Fruit fly (Drosophila melanogaster): ENCODE measurements around the gene CG17298.

CG17298 gene

dm6 chr3R:21254296-21254695 is 28.7 kb upstream of the CG17298 start:
- TF ChIP-seq Bgb (GFP tag; IDR thresholded peaks at IDR 0.05; ENCODE audit: partially characterized antibody) (no peak), CG16815 (GFP tag; optimal IDR thresholded peaks at IDR 0.05) (no peak), nmo (GFP tag; optimal IDR thresholded peaks at IDR 0.05) (no peak), CG4707 (GFP tag; optimal IDR thresholded peaks at IDR 0.05) (no peak), CG7786 (GFP tag; optimal IDR thresholded peaks at IDR 0.05) (no peak), ewg (GFP tag; optimal IDR thresholded peaks at IDR 0.05) (no peak), CG6654 (GFP tag; optimal IDR thresholded peaks at IDR 0.05) (no peak), CG18599 (GFP tag; optimal IDR thresholded peaks at IDR 0.05) (peak; percentile 27), Spps (tag; optimal IDR thresholded peaks at IDR 0.05) (no peak), CG18619 (GFP tag; optimal IDR thresholded peaks at IDR 0.05) (no peak), Myb (GFP tag; optimal IDR thresholded peaks at IDR 0.05) (no peak), vfl (GFP tag; optimal IDR thresholded peaks at IDR 0.05) (no peak), CG11504 (tag; optimal IDR thresholded peaks at IDR 0.05) (peak; percentile 2), CG2678 (tag; optimal IDR thresholded peaks at IDR 0.05) (peak; percentile 18), gem (tag; optimal IDR thresholded peaks at IDR 0.05) (peak; percentile 14), CG13287 (GFP tag; IDR thresholded peaks at IDR 0.05; ENCODE audit: partially characterized antibody) (no peak), sug (tag; optimal IDR thresholded peaks at IDR 0.05) (no peak)

dm6 chr3R:21260795-21261194 is 22.2 kb upstream of the CG17298 start:
- TF ChIP-seq scrt (GFP tag; optimal IDR thresholded peaks at IDR 0.05) (peak; percentile 47), mirr (GFP tag; optimal IDR thresholded peaks at IDR 0.05) (no peak), Awh (GFP tag; IDR thresholded peaks at IDR 0.05) (no peak), CG5180 (GFP tag; optimal IDR thresholded peaks at IDR 0.05) (no peak), cato (GFP tag; optimal IDR thresholded peaks at IDR 0.05; ENCODE audit: borderline replicate concordance) (no peak), E2f1 (GFP tag; IDR thresholded peaks at IDR 0.05) (no peak), D19A (tag; optimal IDR thresholded peaks at IDR 0.05) (no peak)

DNA sequence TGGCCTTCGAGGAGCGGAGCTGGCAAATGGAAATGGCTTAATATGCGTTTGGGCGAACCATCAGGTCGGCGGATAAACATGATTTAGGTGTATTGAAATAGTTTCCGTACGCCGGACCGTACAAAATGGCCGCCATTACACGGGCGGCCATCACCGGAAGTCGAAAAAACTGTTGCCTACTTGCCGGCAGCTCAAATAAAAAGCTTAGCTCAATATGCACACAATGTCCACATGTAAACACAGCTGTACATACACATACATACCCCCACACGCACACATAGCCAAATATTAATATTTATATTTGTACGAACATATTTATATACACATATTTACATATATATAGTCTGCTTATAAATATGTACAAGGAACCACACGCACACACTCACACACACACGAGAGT is 19.8 kb upstream of the CG17298 start:
- TF ChIP-seq sc (optimal IDR thresholded peaks at IDR 0.05): no peak
- TF ChIP-seq sc (GFP tag; optimal IDR thresholded peaks at IDR 0.05): peak; percentile 40
- TF ChIP-seq scrt (GFP tag; optimal IDR thresholded peaks at IDR 0.05): peak; percentile 15
- peak; percentile 38; the same call in 1 of the 2 replicates for TF ChIP-seq gsb (GFP tag; IDR thresholded peaks at IDR 0.05)
- peak; percentile 12 for TF ChIP-seq CG10979 (tag; optimal IDR thresholded peaks at IDR 0.05)
- TF ChIP-seq H15 (GFP tag; IDR thresholded peaks at IDR 0.05): 0 out of 3 replicates have a peak, but pooled peaks have one; percentile 54
- TF ChIP-seq Neu2 (GFP tag; optimal IDR thresholded peaks at IDR 0.05; ENCODE audit: borderline replicate concordance): no peak
- no peak for TF ChIP-seq Atf3 (GFP tag; optimal IDR thresholded peaks at IDR 0.05)
- no peak for TF ChIP-seq CG8944 (GFP tag; optimal IDR thresholded peaks at IDR 0.05)
- no peak for TF ChIP-seq HLH4C (GFP tag; IDR thresholded peaks at IDR 0.05; ENCODE audit: partially characterized antibody)
- TF ChIP-seq lov (optimal IDR thresholded peaks at IDR 0.05): no peak
- TF ChIP-seq lov (GFP tag; IDR thresholded peaks at IDR 0.05): peak; percentile 56; the same call in 2 of the 3 replicates
- peak; percentile 85 for TF ChIP-seq ci (GFP tag; IDR thresholded peaks at IDR 0.05)
- TF ChIP-seq CG1529 (GFP tag; optimal IDR thresholded peaks at IDR 0.05): peak; percentile 37
- peak; percentile 16 for TF ChIP-seq CG18599 (GFP tag; optimal IDR thresholded peaks at IDR 0.05)
- TF ChIP-seq bcd (GFP tag; optimal IDR thresholded peaks at IDR 0.05): peak; percentile 26
- peak; percentile 14 for TF ChIP-seq Camta (GFP tag; optimal IDR thresholded peaks at IDR 0.05)
- no peak for TF ChIP-seq grn (GFP tag; optimal IDR thresholded peaks at IDR 0.05)
- TF ChIP-seq CG2712 (tag; optimal IDR thresholded peaks at IDR 0.05): peak; percentile 4
- TF ChIP-seq CG15696 (tag; optimal IDR thresholded peaks at IDR 0.05): no peak
- TF ChIP-seq CG12744 (GFP tag; optimal IDR thresholded peaks at IDR 0.05): peak; percentile 60
- no peak; the same call in 2 of the 3 replicates for TF ChIP-seq Dbx (GFP tag; IDR thresholded peaks at IDR 0.05)
- no peak for TF ChIP-seq bbx (GFP tag; IDR thresholded peaks at IDR 0.05; ENCODE audit: partially characterized antibody)
- peak; percentile 43 for TF ChIP-seq Meics (GFP tag; optimal IDR thresholded peaks at IDR 0.05)
- TF ChIP-seq CG3065 (GFP tag; optimal IDR thresholded peaks at IDR 0.05): no peak
- peak in 1 of 2 experiments; percentile 19 for TF ChIP-seq Hr51 (GFP tag; optimal IDR thresholded peaks at IDR 0.05)
- no peak for TF ChIP-seq CG3995 (GFP tag; optimal IDR thresholded peaks at IDR 0.05)

Data from whole organism, embryonic.